Worm (Caenorhabditis elegans) whole organism, mixed stage, embryonic: ENCODE measurements around the gene H23L24.4.

ENCODE experiments used
- M03D4.4 ChIP-seq: sonication (generic microtip); optimal IDR thresholded peaks from 2 replicates; lab custom pipeline; 2017; ENCODE audit warnings: mild to moderate bottlenecking, missing genetic modification characterization, missing compliant biosample characterization
- ceh-83 ChIP-seq: fragments of 200-800 bp; sonication (Bioruptor generic); optimal IDR thresholded peaks from 2 replicates; lab custom pipeline; 2018; ENCODE audit warnings: mild to moderate bottlenecking, missing genetic modification characterization, missing compliant biosample characterization
- elt-3 ChIP-seq: fragments of 150-350 bp; optimal IDR thresholded peaks from 2 replicates; lab custom pipeline; 2014; ENCODE audit warnings: missing biosample characterization, missing genetic modification characterization
- mls-2 ChIP-seq: sonication (generic microtip); optimal IDR thresholded peaks from 2 replicates; lab custom pipeline; 2016; ENCODE audit warnings: mild to moderate bottlenecking, missing genetic modification characterization, moderate library complexity, missing compliant biosample characterization
- nhr-76 ChIP-seq: sonication (generic microtip); optimal IDR thresholded peaks from 2 replicates; lab custom pipeline; 2017; ENCODE audit warnings: missing biosample characterization, missing genetic modification characterization
- tbx-8 ChIP-seq: fragments of 200-800 bp; sonication (Bioruptor generic); optimal IDR thresholded peaks from 2 replicates; lab custom pipeline; 2018; ENCODE audit warnings: mild to moderate bottlenecking, missing genetic modification characterization, moderate library complexity, missing compliant biosample characterization
- unc-39 ChIP-seq: fragments of 150-350 bp; optimal IDR thresholded peaks from 2 replicates; lab custom pipeline; 2014; ENCODE audit warnings: missing biosample characterization, missing genetic modification characterization
- unc-62 ChIP-seq: fragments of 150-350 bp; optimal IDR thresholded peaks from 2 replicates; lab custom pipeline; 2014; ENCODE audit warnings: missing biosample characterization, missing genetic modification reagents, missing genetic modification characterization
- ztf-11 ChIP-seq: fragments of 150-350 bp; optimal IDR thresholded peaks from 2 replicates; lab custom pipeline; 2014; ENCODE audit warnings: missing biosample characterization, missing genetic modification characterization

DNA sequence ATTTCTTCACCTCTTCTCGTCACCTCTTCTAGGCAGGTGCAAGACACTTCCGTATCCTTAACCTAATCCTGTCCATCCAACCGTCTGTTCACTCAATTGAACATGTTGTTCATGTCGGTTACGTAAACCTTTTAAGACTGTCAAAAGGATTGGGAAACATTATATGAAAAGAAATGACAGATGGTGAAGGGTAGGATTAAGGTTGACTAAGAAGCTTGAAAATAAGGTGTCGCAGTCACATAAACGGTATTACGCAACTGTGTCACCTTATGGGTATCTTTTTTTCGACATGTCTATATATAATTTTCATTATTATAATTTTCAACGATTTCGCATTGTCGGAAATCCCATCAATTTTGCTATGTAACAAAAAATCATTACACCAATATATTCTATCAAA, 17.4 kb upstream of the H23L24.4 start:
- no peak for TF ChIP-seq ztf-11 (tag; lab: Kevin White, UChicago)
- TF ChIP-seq unc-39 (tag; lab: Kevin White, UChicago) = no peak
- no peak for TF ChIP-seq M03D4.4
- TF ChIP-seq nhr-76 (tag; lab: Kevin White, UChicago) = no peak
- no peak for TF ChIP-seq elt-3 (tag; lab: Kevin White, UChicago)
- no peak for TF ChIP-seq tbx-8 (GFP tag; lab: Kevin White, UChicago)
- no peak for TF ChIP-seq mls-2 (tag; lab: Kevin White, UChicago)
- no peak for TF ChIP-seq unc-62 (GFP tag; lab: Kevin White, UChicago)
- no peak for TF ChIP-seq ceh-83 (GFP tag; lab: Kevin White, UChicago)
